Worm (Caenorhabditis elegans): ENCODE results near the gene ztf-7.

ce11 chrV:9755725-9756124 is 33.8 kb downstream of the ztf-7 start, which contains the start of gene F58E6.8:
- TF ChIP-seq ztf-4 (tag; optimal IDR thresholded peaks at IDR 0.05) (no peak), mdl-1 (tag; optimal IDR thresholded peaks at IDR 0.05) (no peak), lin-11 (tag; optimal IDR thresholded peaks at IDR 0.05) (no peak), aly-2 (tag; optimal IDR thresholded peaks at IDR 0.05) (no peak), crh-2 (tag; optimal IDR thresholded peaks at IDR 0.05) (no peak), lin-13 (GFP tag; optimal IDR thresholded peaks at IDR 0.05) (no peak), nhr-12 (tag; optimal IDR thresholded peaks at IDR 0.05) (no peak), unc-62 (GFP tag; optimal IDR thresholded peaks at IDR 0.05) (no peak), lin-39 (tag; optimal IDR thresholded peaks at IDR 0.05) (no peak)
